Worm (Caenorhabditis elegans): ENCODE data around the gene str-28.

DNA sequence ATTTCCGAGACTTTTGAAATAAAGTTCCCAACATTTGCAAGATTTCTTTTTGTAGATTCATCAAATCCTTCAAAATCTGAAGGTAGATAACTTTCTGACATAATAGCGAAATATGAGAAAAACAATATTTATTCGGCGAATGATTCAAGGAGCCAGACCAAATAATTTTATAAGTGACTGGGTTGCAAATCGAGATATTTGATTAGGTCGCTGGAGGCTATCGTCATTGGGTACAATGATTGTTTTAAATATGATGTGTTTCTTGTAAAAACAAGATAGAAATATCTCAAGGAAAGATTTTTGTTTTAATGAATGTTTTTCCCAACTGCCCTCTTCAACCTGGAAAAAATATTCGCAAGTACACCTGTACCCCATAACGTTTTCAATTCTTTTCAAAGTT lies 43.8 kb downstream of the str-28 start, which contains the start of gene srw-69:
- TF ChIP-seq hlh-6 (tag; optimal IDR thresholded peaks at IDR 0.05) (no peak), npax-4 (tag; optimal IDR thresholded peaks at IDR 0.05) (no peak), pha-2 (tag; optimal IDR thresholded peaks at IDR 0.05) (no peak), pqm-1 (tag; optimal IDR thresholded peaks at IDR 0.05) (no peak), unc-86 (tag; optimal IDR thresholded peaks at IDR 0.05) (no peak), nhr-11 (tag; optimal IDR thresholded peaks at IDR 0.05) (no peak), pha-4 (tag; optimal IDR thresholded peaks at IDR 0.05) (no peak), odd-2 (tag; optimal IDR thresholded peaks at IDR 0.05) (no peak), ama-1 (optimal IDR thresholded peaks at IDR 0.05) (no peak), pag-3 (tag; optimal IDR thresholded peaks at IDR 0.05; ENCODE audit: borderline replicate concordance) (no peak), ref-2 (tag; optimal IDR thresholded peaks at IDR 0.05) (no peak), nfya-1 (tag; optimal IDR thresholded peaks at IDR 0.05) (no peak)
